Fruit fly (Drosophila melanogaster) whole organism, embryonic: ENCODE results near the gene CG31275.

Experiments used
- Bgb ChIP-seq: fragments of 200-800 bp; sonication (Bioruptor generic); IDR thresholded peaks from 2 replicates; pipeline ENCODE4 v1.3.6; 2022; ENCODE audit warnings: missing biosample characterization, missing genetic modification characterization; ENCODE audit not compliant: partially characterized antibody
- CG10147 ChIP-seq: fragments of 200-800 bp; sonication (Bioruptor generic); optimal IDR thresholded peaks from 2 replicates; lab custom pipeline; 2019; ENCODE audit warnings: missing biosample characterization, mild to moderate bottlenecking, missing genetic modification characterization, moderate library complexity
- CG11398 ChIP-seq: fragments of 200-800 bp; sonication (Bioruptor generic); optimal IDR thresholded peaks from 2 replicates; lab custom pipeline; 2016; ENCODE audit warnings: missing biosample characterization, missing genetic modification characterization
- CG11504 ChIP-seq: fragments of 200-800 bp; sonication (Bioruptor generic); optimal IDR thresholded peaks from 3 replicates; lab custom pipeline; 2019; ENCODE audit warnings: missing biosample characterization, mild to moderate bottlenecking, missing genetic modification characterization, moderate library complexity
- CG11696 ChIP-seq: fragments of 200-800 bp; sonication (Bioruptor generic); IDR thresholded peaks from 2 replicates; pipeline ENCODE4 v1.3.6; 2022; ENCODE audit warnings: missing biosample characterization, missing genetic modification characterization
- CG12071 ChIP-seq: fragments of 200-800 bp; sonication (Bioruptor generic); optimal IDR thresholded peaks from 3 replicates; lab custom pipeline; 2018; ENCODE audit warnings: missing biosample characterization, mild to moderate bottlenecking, missing genetic modification characterization
- CG15479 ChIP-seq: fragments of 200-800 bp; sonication (Bioruptor generic); optimal IDR thresholded peaks from 3 replicates; lab custom pipeline; 2019; ENCODE audit warnings: missing biosample characterization, mild to moderate bottlenecking, missing genetic modification characterization, moderate library complexity
- CG17802 ChIP-seq: fragments of 200-800 bp; sonication (Bioruptor generic); optimal IDR thresholded peaks from 2 replicates; lab custom pipeline; 2018; ENCODE audit warnings: missing biosample characterization, mild to moderate bottlenecking, missing genetic modification characterization, moderate library complexity
- CG17912 ChIP-seq: fragments of 200-800 bp; sonication (Bioruptor generic); optimal IDR thresholded peaks from 2 replicates; lab custom pipeline; 2018; ENCODE audit warnings: missing biosample characterization, mild to moderate bottlenecking, missing genetic modification characterization
- CG18011 ChIP-seq: fragments of 200-800 bp; sonication (Bioruptor generic); optimal IDR thresholded peaks from 2 replicates; lab custom pipeline; 2017; ENCODE audit warnings: missing biosample characterization, missing genetic modification characterization, mild to moderate bottlenecking, moderate library complexity, missing genotype
- CG18476 ChIP-seq: fragments of 200-800 bp; sonication (Bioruptor generic); optimal IDR thresholded peaks from 2 replicates; lab custom pipeline; 2016; ENCODE audit warnings: missing biosample characterization, mild to moderate bottlenecking, missing genetic modification characterization
- CG34224 ChIP-seq: fragments of 200-800 bp; sonication (Bioruptor generic); IDR thresholded peaks from 3 replicates; pipeline ENCODE4 v1.3.6; 2022; ENCODE audit warnings: missing biosample characterization, missing genetic modification characterization; ENCODE audit not compliant: partially characterized antibody
- CG4854 ChIP-seq: fragments of 200-800 bp; sonication (Bioruptor generic); optimal IDR thresholded peaks from 2 replicates; lab custom pipeline; 2016; ENCODE audit warnings: missing biosample characterization, missing genetic modification characterization, inconsistent platforms
- CG7372 ChIP-seq: fragments of 200-800 bp; sonication (Bioruptor generic); IDR thresholded peaks from 2 replicates; pipeline ENCODE4 v1.3.6; 2022; ENCODE audit warnings: missing biosample characterization, missing genetic modification characterization
- CG7556 ChIP-seq: fragments of 200-800 bp; sonication (Bioruptor generic); optimal IDR thresholded peaks from 2 replicates; lab custom pipeline; 2017; ENCODE audit warnings: missing biosample characterization, mild to moderate bottlenecking, missing genetic modification characterization
- CG7987 ChIP-seq: fragments of 200-800 bp; sonication (Bioruptor generic); optimal IDR thresholded peaks from 2 replicates; lab custom pipeline; 2018; ENCODE audit warnings: missing biosample characterization, mild to moderate bottlenecking, missing genetic modification characterization, moderate library complexity
- CG8281 ChIP-seq: fragments of 200-800 bp; sonication (Bioruptor generic); optimal IDR thresholded peaks from 2 replicates; lab custom pipeline; 2018; ENCODE audit warnings: missing biosample characterization, mild to moderate bottlenecking, missing genetic modification characterization, moderate library complexity
- CG9437 ChIP-seq: fragments of 200-800 bp; sonication (Bioruptor generic); optimal IDR thresholded peaks from 2 replicates; lab custom pipeline; 2018; ENCODE audit warnings: missing biosample characterization, mild to moderate bottlenecking, missing genetic modification characterization
- CG9797 ChIP-seq: fragments of 200-800 bp; sonication (Bioruptor generic); optimal IDR thresholded peaks from 3 replicates; lab custom pipeline; 2018; ENCODE audit warnings: missing biosample characterization, mild to moderate bottlenecking, missing genetic modification characterization
- Dfd ChIP-seq, 2 experiments: fragments of >200 bp; optimal IDR thresholded peaks; 2 replicates each; lab custom pipeline; 2017; ENCODE audit warnings: missing biosample characterization in 2 of 2, missing genetic modification characterization in 2 of 2
- Ets65A ChIP-seq: fragments of 200-800 bp; sonication (Bioruptor generic); peaks from one replicate; lab custom pipeline; 2016; ENCODE audit warnings: missing biosample characterization, missing genetic modification characterization
- Ets97D ChIP-seq: fragments of 200-800 bp; sonication (Bioruptor generic); optimal IDR thresholded peaks from 3 replicates; lab custom pipeline; 2016; ENCODE audit warnings: missing biosample characterization, missing genetic modification characterization
- H15 ChIP-seq: fragments of 200-800 bp; sonication (Bioruptor generic); IDR thresholded peaks from 3 replicates; pipeline ENCODE4 v1.3.6; 2022; ENCODE audit warnings: missing biosample characterization, missing genetic modification characterization
- Hr51 ChIP-seq, 2 experiments: fragments of 200-800 bp; sonication (Bioruptor generic); optimal IDR thresholded peaks; 2 replicates in 1 of 2; 3 replicates in 1 of 2; lab custom pipeline; 2016 to 2018; ENCODE audit warnings: missing biosample characterization in 2 of 2, missing genetic modification characterization in 2 of 2, mild to moderate bottlenecking in 1 of 2, moderate library complexity in 1 of 2
- Kr ChIP-seq: fragments of 200-800 bp; sonication (Bioruptor generic); optimal IDR thresholded peaks from 2 replicates; lab custom pipeline; 2017; ENCODE audit warnings: missing biosample characterization, mild to moderate bottlenecking, missing genetic modification characterization
- Lim3 ChIP-seq: fragments of 200-800 bp; sonication (Bioruptor generic); IDR thresholded peaks from 2 replicates; pipeline ENCODE4 v1.3.6; 2022; ENCODE audit warnings: missing biosample characterization, missing genetic modification characterization
- NK7.1 ChIP-seq: fragments of 200-800 bp; sonication (Bioruptor generic); optimal IDR thresholded peaks from 3 replicates; lab custom pipeline; 2016; ENCODE audit warnings: missing biosample characterization, missing genetic modification characterization
- Nf-YB ChIP-seq: fragments of 200-800 bp; sonication (Bioruptor generic); optimal IDR thresholded peaks from 3 replicates; lab custom pipeline; 2019; ENCODE audit warnings: missing biosample characterization, mild to moderate bottlenecking, missing genetic modification characterization, moderate library complexity
- Nf-YC ChIP-seq: fragments of 200-800 bp; optimal IDR thresholded peaks from 3 replicates; lab custom pipeline; 2019; ENCODE audit warnings: missing biosample characterization, mild to moderate bottlenecking, missing genetic modification characterization, moderate library complexity
- Poxn ChIP-seq: fragments of 200-800 bp; sonication (Bioruptor generic); IDR thresholded peaks from 2 replicates; pipeline ENCODE4 v1.3.6; 2022; ENCODE audit warnings: missing biosample characterization, missing genetic modification characterization
- Rx ChIP-seq: fragments of 200-800 bp; sonication (Bioruptor generic); IDR thresholded peaks from 2 replicates; pipeline ENCODE4 v1.3.6; 2022; ENCODE audit warnings: missing biosample characterization, missing genetic modification characterization
- Trl ChIP-seq, 3 experiments: fragments of >200 bp in 2 of 3; fragments of 200-800 bp in 1 of 3; sonication (Bioruptor generic) in 1 of 3; optimal IDR thresholded peaks; 2 replicates in 1 of 3; 3 replicates in 2 of 3; lab custom pipeline; 2016 to 2017; ENCODE audit warnings: missing biosample characterization in 1 of 3, missing genetic modification characterization in 1 of 3
- Usf ChIP-seq: fragments of 200-800 bp; sonication (Bioruptor generic); optimal IDR thresholded peaks from 2 replicates; lab custom pipeline; 2017; ENCODE audit warnings: missing genotype, missing biosample characterization, missing genetic modification characterization
- abd-A ChIP-seq: fragments of 200-800 bp; sonication (Bioruptor generic); optimal IDR thresholded peaks from 3 replicates; lab custom pipeline; 2019; ENCODE audit warnings: missing biosample characterization, mild to moderate bottlenecking, missing genetic modification characterization, moderate library complexity
- bcd ChIP-seq: fragments of 200-800 bp; sonication (Bioruptor generic); optimal IDR thresholded peaks from 2 replicates; lab custom pipeline; 2017; ENCODE audit warnings: missing biosample characterization, mild to moderate bottlenecking, missing genetic modification characterization
- cato ChIP-seq: fragments of 200-800 bp; sonication (Bioruptor generic); optimal IDR thresholded peaks from 2 replicates; lab custom pipeline; 2016; ENCODE audit warnings: missing biosample characterization, missing genetic modification characterization, borderline replicate concordance
- cg ChIP-seq: fragments of 200-800 bp; sonication (Bioruptor generic); optimal IDR thresholded peaks from 3 replicates; lab custom pipeline; 2019; ENCODE audit warnings: missing biosample characterization, mild to moderate bottlenecking, missing genetic modification characterization, moderate library complexity
- chm ChIP-seq: fragments of 200-800 bp; sonication (Bioruptor generic); IDR thresholded peaks from 2 replicates; pipeline ENCODE4 v1.3.6; 2022; ENCODE audit warnings: missing biosample characterization, missing genetic modification characterization
- crol ChIP-seq: fragments of 200-800 bp; sonication (Bioruptor generic); IDR thresholded peaks from 2 replicates; pipeline ENCODE4 v1.3.6; 2022; ENCODE audit warnings: missing biosample characterization, missing genetic modification characterization
- gt ChIP-seq: fragments of 200-800 bp; sonication (Bioruptor generic); IDR thresholded peaks from 2 replicates; pipeline ENCODE4 v1.3.6; 2022; ENCODE audit warnings: missing biosample characterization, missing genetic modification characterization
- kni ChIP-seq: fragments of 200-800 bp; sonication (Bioruptor generic); optimal IDR thresholded peaks from 3 replicates; lab custom pipeline; 2017; ENCODE audit warnings: mild to moderate bottlenecking, missing biosample characterization, missing genetic modification reagents, missing genetic modification characterization
- oc ChIP-seq: fragments of 200-800 bp; sonication (Bioruptor generic); optimal IDR thresholded peaks from 2 replicates; lab custom pipeline; 2018; ENCODE audit warnings: missing biosample characterization, mild to moderate bottlenecking, missing genetic modification characterization, moderate library complexity
- pros ChIP-seq: fragments of 200-800 bp; sonication (Bioruptor generic); optimal IDR thresholded peaks from 3 replicates; lab custom pipeline; 2019; ENCODE audit warnings: missing biosample characterization, mild to moderate bottlenecking, missing genetic modification characterization, moderate library complexity
- sc ChIP-seq, 3 experiments: fragments of >200 bp in 2 of 3; fragments of 200-800 bp in 1 of 3; sonication (Bioruptor generic) in 1 of 3; optimal IDR thresholded peaks; 2 replicates in 2 of 3; 3 replicates in 1 of 3; lab custom pipeline; 2017; ENCODE audit warnings: mild to moderate bottlenecking in 1 of 3, missing biosample characterization in 1 of 3, missing genetic modification characterization in 1 of 3, missing genetic modification reagents in 1 of 3
- seq ChIP-seq: fragments of 200-800 bp; sonication (Bioruptor generic); IDR thresholded peaks from 2 replicates; pipeline ENCODE4 v1.3.6; 2022; ENCODE audit warnings: missing biosample characterization, missing genetic modification characterization
- twi ChIP-seq: fragments of 200-800 bp; optimal IDR thresholded peaks from 2 replicates; lab custom pipeline; 2019; ENCODE audit warnings: missing biosample characterization, mild to moderate bottlenecking, missing genetic modification characterization, moderate library complexity
- wdn ChIP-seq: fragments of 200-800 bp; sonication (Bioruptor generic); IDR thresholded peaks from 2 replicates; pipeline ENCODE4 v1.3.6; 2022; ENCODE audit warnings: missing biosample characterization, missing genetic modification characterization
- yki ChIP-seq: fragments of >200 bp; optimal IDR thresholded peaks from 3 replicates; lab custom pipeline; 2018
- zen ChIP-seq: fragments of 200-800 bp; sonication (Bioruptor generic); optimal IDR thresholded peaks from 3 replicates; lab custom pipeline; 2018; ENCODE audit warnings: missing biosample characterization, mild to moderate bottlenecking, missing genetic modification characterization, moderate library complexity

CG31275 gene

dm6 chr3R:16750029-16750619, 1.0 kb downstream of the CG31275 start (continued):
- TF ChIP-seq CG18011 (no peak), Ets97D (GFP tag; lab: Kevin White, UChicago) (no peak), CG11398 (GFP tag; lab: Kevin White, UChicago) (no peak), Nf-YC (tag; lab: Kevin White, UChicago) (peak; percentile 55), CG12071 (no peak), kni (GFP tag; lab: Kevin White, UChicago) (peak; percentile 79), pros (GFP tag; lab: Kevin White, UChicago) (peak; percentile 91), Lim3 (no peak), crol (no peak), CG34224 (GFP tag; lab: Robert Waterston, UW) (no peak), Nf-YB (GFP tag; lab: Kevin White, UChicago) (peak; percentile 54), CG15479 (GFP tag; lab: Kevin White, UChicago) (peak; percentile 84), CG11696 (no peak), sc (optimal IDR thresholded peaks at IDR 0.05; lab: Kevin White, UChicago) (no peak), sc (GFP tag; optimal IDR thresholded peaks at IDR 0.05; lab: Kevin White, UChicago) (no peak), chm (peak; percentile 13; the same call in 1 of the 2 replicates), gt (GFP tag; lab: Robert Waterston, UW) (no peak), zen (peak; percentile 53), H15 (no peak), Rx (GFP tag; lab: Robert Waterston, UW) (no peak), CG11504 (tag; lab: Kevin White, UChicago) (no peak), wdn (no peak), seq (peak; percentile 76), Poxn (GFP tag; lab: Robert Waterston, UW) (no peak), CG10147 (GFP tag; lab: Kevin White, UChicago) (no peak), CG18476 (no peak), cato (GFP tag; lab: Kevin White, UChicago) (no peak), CG8281 (tag; lab: Kevin White, UChicago) (no peak), yki (lab: Kevin White, UChicago) (no peak), oc (tag; lab: Kevin White, UChicago) (peak; percentile 28), NK7.1 (GFP tag; lab: Kevin White, UChicago) (no peak), Trl (optimal IDR thresholded peaks at IDR 0.05; lab: Kevin White, UChicago) (no peak), Trl (GFP tag; optimal IDR thresholded peaks at IDR 0.05; lab: Kevin White, UChicago) (no peak), CG9437 (GFP tag; lab: Kevin White, UChicago) (no peak), abd-A (peak; percentile 98), Usf (GFP tag; lab: Kevin White, UChicago) (no peak), CG7372 (no peak), cg (peak; percentile 37), CG17802 (tag; lab: Kevin White, UChicago) (no peak), CG9797 (GFP tag; lab: Kevin White, UChicago) (no peak), Dfd (GFP tag; optimal IDR thresholded peaks at IDR 0.05; lab: Kevin White, UChicago) (no peak), twi (tag; lab: Kevin White, UChicago) (peak; percentile 71), Kr (GFP tag; lab: Kevin White, UChicago) (peak; percentile 55), CG7987 (no peak), Ets65A (no peak), Hr51 (GFP tag; optimal IDR thresholded peaks at IDR 0.05; lab: Kevin White, UChicago) (peak in 1 of 2 experiments; percentile 3), Bgb (GFP tag; lab: Robert Waterston, UW) (no peak), CG7556 (GFP tag; lab: Kevin White, UChicago) (no peak), bcd (GFP tag; lab: Kevin White, UChicago) (no peak), CG17912 (no peak), CG4854 (GFP tag; lab: Kevin White, UChicago) (no peak)
